Fruit fly (Drosophila melanogaster) S2 (cell line): ENCODE results near the gene nxf2.

ENCODE experiments used
- CG8478 ChIP-seq: fragments of >200 bp; optimal IDR thresholded peaks from 2 replicates; lab custom pipeline; 2018
- CTCF ChIP-seq, 2 experiments: fragments of >200 bp; optimal IDR thresholded peaks; 2 replicates each; lab custom pipeline; 2018

dm6 chr3L:16545511-16545910 is 34.6 kb downstream of the nxf2 start, which contains the start of gene CG13033:
- TF ChIP-seq CTCF (optimal IDR thresholded peaks at IDR 0.05; lab: Kevin White, UChicago) (no peak), CG8478 (lab: Kevin White, UChicago) (no peak)
